Worm (Caenorhabditis elegans): ENCODE results near the gene rps-30.

ce11 chrV:7742485-7742959 lies 33.9 kb upstream of the rps-30 start, which contains the start of gene fbxl-5:
- TF ChIP-seq ztf-4 (tag; optimal IDR thresholded peaks at IDR 0.05) (no peak), ztf-11 (tag; optimal IDR thresholded peaks at IDR 0.05) (no peak), aha-1 (tag; optimal IDR thresholded peaks at IDR 0.05) (no peak), unc-62 (GFP tag; optimal IDR thresholded peaks at IDR 0.05) (no peak), lin-39 (tag; optimal IDR thresholded peaks at IDR 0.05) (no peak), ceh-82 (tag; optimal IDR thresholded peaks at IDR 0.05) (no peak), dpl-1 (GFP tag; optimal IDR thresholded peaks at IDR 0.05) (no peak), nhr-76 (tag; optimal IDR thresholded peaks at IDR 0.05) (no peak), pqm-1 (tag; optimal IDR thresholded peaks at IDR 0.05) (no peak), zag-1 (tag; optimal IDR thresholded peaks at IDR 0.05) (no peak), jun-1 (tag; optimal IDR thresholded peaks at IDR 0.05) (no peak), hlh-4 (tag; optimal IDR thresholded peaks at IDR 0.05) (no peak), xbp-1 (tag; optimal IDR thresholded peaks at IDR 0.05) (no peak)

Data from whole organism, L1 larva.